Fruit fly (Drosophila melanogaster): ENCODE data around the gene Ctl2.

Ctl2 gene

DNA sequence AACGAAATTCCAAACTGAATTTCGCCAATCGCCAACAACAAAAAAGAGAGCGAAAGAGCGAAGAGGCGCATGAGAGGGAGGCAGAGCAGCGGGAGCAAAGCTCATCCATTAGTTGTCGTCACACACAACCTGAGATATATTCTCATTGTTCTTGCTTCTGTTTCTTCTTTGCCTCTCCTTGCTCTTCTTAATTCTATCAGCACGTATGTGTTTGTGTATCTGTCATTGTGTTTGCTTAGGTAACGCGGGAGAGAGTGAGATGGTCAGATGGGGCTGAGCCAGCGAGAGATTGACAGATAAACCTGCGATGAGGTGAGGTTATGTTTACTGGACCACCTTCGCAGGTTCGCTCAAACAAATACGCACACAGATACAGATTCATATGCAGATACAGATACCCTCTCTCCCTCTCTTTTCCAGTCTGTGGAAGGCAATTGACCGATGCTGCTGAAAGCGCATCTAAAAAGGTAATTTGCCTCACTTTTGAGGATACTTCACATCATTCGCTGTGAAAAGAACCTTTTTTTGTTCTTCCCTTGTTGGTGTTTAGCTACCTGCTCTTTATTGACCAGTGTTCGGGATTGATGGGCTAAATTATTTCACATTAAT is 49.1 kb upstream of the Ctl2 start (continued):
- peak; percentile 9 for TF ChIP-seq spab (GFP tag; optimal IDR thresholded peaks at IDR 0.05)
- no peak for TF ChIP-seq acj6 (GFP tag; optimal IDR thresholded peaks at IDR 0.05)
- TF ChIP-seq ss (GFP tag; optimal IDR thresholded peaks at IDR 0.05), result peak; percentile 52 to 58
- no peak for TF ChIP-seq Ets21C (GFP tag; optimal IDR thresholded peaks at IDR 0.05)
- no peak for TF ChIP-seq Hr38 (GFP tag; optimal IDR thresholded peaks at IDR 0.05)
- TF ChIP-seq CG9139 (GFP tag; optimal IDR thresholded peaks at IDR 0.05), result peak; percentile 57
- no peak for TF ChIP-seq pdm3 (GFP tag; optimal IDR thresholded peaks at IDR 0.05)
- no peak for TF ChIP-seq CG8632 (GFP tag; optimal IDR thresholded peaks at IDR 0.05)
- TF ChIP-seq CG6854 (GFP tag; optimal IDR thresholded peaks at IDR 0.05), result peak; percentile 68
- TF ChIP-seq CG3919 (GFP tag; optimal IDR thresholded peaks at IDR 0.05), result peak; percentile 28
- no peak for TF ChIP-seq Eip75B (GFP tag; optimal IDR thresholded peaks at IDR 0.05)
- TF ChIP-seq Lpt (GFP tag; optimal IDR thresholded peaks at IDR 0.05), result peak; percentile 1
- TF ChIP-seq CG8119 (GFP tag; IDR thresholded peaks at IDR 0.05), result 0 out of 3 replicates have a peak, but pooled peaks have one; percentile 27
- peak; percentile 15 for TF ChIP-seq CG6276 (GFP tag; optimal IDR thresholded peaks at IDR 0.05)
- TF ChIP-seq achi (GFP tag; optimal IDR thresholded peaks at IDR 0.05), result no peak
- TF ChIP-seq OdsH (GFP tag; optimal IDR thresholded peaks at IDR 0.05), result no peak

DNA sequence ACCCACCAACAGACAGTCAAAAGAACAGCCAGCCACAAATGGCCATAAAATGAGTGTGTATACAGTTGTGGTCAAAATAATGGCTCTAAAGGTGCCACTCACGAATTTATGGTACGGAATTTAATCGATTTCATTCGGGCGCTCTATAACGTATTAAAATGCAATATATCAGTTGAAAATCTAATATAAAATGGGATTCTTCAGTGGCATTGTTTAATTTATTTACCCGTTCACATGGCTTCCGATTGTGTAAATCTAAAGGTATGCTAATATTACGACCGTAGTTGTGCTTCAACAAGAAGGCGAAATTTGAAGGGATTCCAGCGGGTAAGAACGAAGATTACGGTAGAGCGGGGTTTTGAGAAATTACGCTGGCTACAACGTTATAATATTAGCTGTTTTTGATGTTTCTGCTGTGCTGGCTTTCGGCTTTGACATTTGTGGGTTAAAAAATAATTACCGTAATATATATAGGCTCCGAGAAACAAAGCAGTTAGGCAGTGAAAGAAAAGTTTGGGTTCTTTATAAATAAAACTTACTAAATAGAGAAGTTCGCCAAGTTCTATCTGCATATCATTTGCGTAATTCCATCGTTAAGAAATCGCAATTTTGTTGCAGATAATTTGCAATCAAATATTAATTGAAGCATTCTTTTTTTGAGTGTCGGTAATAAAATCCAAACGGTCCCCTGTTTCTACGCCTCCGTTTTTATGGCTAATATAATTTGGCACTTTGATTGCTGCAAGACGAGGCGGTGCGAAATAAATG is 47.4 kb upstream of the Ctl2 start:
- TF ChIP-seq CG6163 (GFP tag; IDR thresholded peaks at IDR 0.05), result no peak
- peak; percentile 17 for TF ChIP-seq dsx (GFP tag; optimal IDR thresholded peaks at IDR 0.05; ENCODE audit: poor library complexity, severe bottlenecking)
- TF ChIP-seq CG7368 (GFP tag; optimal IDR thresholded peaks at IDR 0.05), result no peak
- peak; percentile 50 for TF ChIP-seq topi (GFP tag; optimal IDR thresholded peaks at IDR 0.05)
- TF ChIP-seq CG6854 (GFP tag; optimal IDR thresholded peaks at IDR 0.05), result peak; percentile 41
- peak; percentile 38 for TF ChIP-seq Smox (GFP tag; optimal IDR thresholded peaks at IDR 0.05)
- TF ChIP-seq Sox14 (GFP tag; optimal IDR thresholded peaks at IDR 0.05), result peak; percentile 25
- TF ChIP-seq Hr38 (GFP tag; optimal IDR thresholded peaks at IDR 0.05), result no peak
- TF ChIP-seq CG1621 (tag; optimal IDR thresholded peaks at IDR 0.05), result no peak
- peak; percentile 66 for TF ChIP-seq Hr39 (GFP tag; optimal IDR thresholded peaks at IDR 0.05)
- peak; percentile 42 for TF ChIP-seq lz (GFP tag; optimal IDR thresholded peaks at IDR 0.05)
- TF ChIP-seq CG16779 (tag; optimal IDR thresholded peaks at IDR 0.05), result no peak
- 0 out of 2 replicates have a peak, but pooled peaks have one; percentile 18 for TF ChIP-seq CG15336 (GFP tag; IDR thresholded peaks at IDR 0.05)
- peak; percentile 39 for TF ChIP-seq CG32006 (GFP tag; optimal IDR thresholded peaks at IDR 0.05)
- peak; percentile 8 for TF ChIP-seq acj6 (GFP tag; optimal IDR thresholded peaks at IDR 0.05)
- TF ChIP-seq Met (GFP tag; optimal IDR thresholded peaks at IDR 0.05), result peak; percentile 71
- TF ChIP-seq pdm3 (GFP tag; optimal IDR thresholded peaks at IDR 0.05), result no peak
- no peak for TF ChIP-seq fd85E (GFP tag; optimal IDR thresholded peaks at IDR 0.05)
- TF ChIP-seq CG10631 (GFP tag; optimal IDR thresholded peaks at IDR 0.05), result peak; percentile 5
- TF ChIP-seq dac (GFP tag; optimal IDR thresholded peaks at IDR 0.05), result no peak
- TF ChIP-seq eg (GFP tag; IDR thresholded peaks at IDR 0.05), result peak; percentile 29; the same call in 1 of the 3 replicates
- peak; percentile 80 for TF ChIP-seq Eip78C (GFP tag)
- TF ChIP-seq Blimp-1 (GFP tag; optimal IDR thresholded peaks at IDR 0.05), result no peak
- no peak for TF ChIP-seq fkh (GFP tag; optimal IDR thresholded peaks at IDR 0.05)
- TF ChIP-seq cyc (GFP tag; optimal IDR thresholded peaks at IDR 0.05), result peak; percentile 21
- TF ChIP-seq Ets96B (tag; optimal IDR thresholded peaks at IDR 0.05), result peak; percentile 32
- TF ChIP-seq Sox15 (GFP tag; optimal IDR thresholded peaks at IDR 0.05), result no peak
- peak; percentile 43 for TF ChIP-seq Sox102F (GFP tag; optimal IDR thresholded peaks at IDR 0.05)
- TF ChIP-seq Hr4 (GFP tag; optimal IDR thresholded peaks at IDR 0.05), result peak; percentile 9
- TF ChIP-seq achi (GFP tag; optimal IDR thresholded peaks at IDR 0.05), result no peak
- TF ChIP-seq Lpt (GFP tag; optimal IDR thresholded peaks at IDR 0.05), result no peak
- TF ChIP-seq CG34406 (GFP tag; optimal IDR thresholded peaks at IDR 0.05), result no peak
- peak; percentile 15 for TF ChIP-seq fd59A (GFP tag; optimal IDR thresholded peaks at IDR 0.05)
- TF ChIP-seq CG31627 (GFP tag; optimal IDR thresholded peaks at IDR 0.05), result peak; percentile 46
- peak; percentile 8 for TF ChIP-seq CG6276 (GFP tag; optimal IDR thresholded peaks at IDR 0.05)
- TF ChIP-seq CG8119 (GFP tag; IDR thresholded peaks at IDR 0.05), result no peak
- TF ChIP-seq ss (GFP tag; optimal IDR thresholded peaks at IDR 0.05), result peak in 1 of 2 experiments; percentile 27
- peak; percentile 7 for TF ChIP-seq CG3919 (GFP tag; optimal IDR thresholded peaks at IDR 0.05)
- peak; percentile 24 for TF ChIP-seq CG3032 (tag; optimal IDR thresholded peaks at IDR 0.05)
- no peak for TF ChIP-seq CG8319 (GFP tag; optimal IDR thresholded peaks at IDR 0.05)
- no peak for TF ChIP-seq OdsH (GFP tag; optimal IDR thresholded peaks at IDR 0.05)
- TF ChIP-seq Eip75B (GFP tag; optimal IDR thresholded peaks at IDR 0.05), result peak; percentile 39

Measured in whole organism, prepupa.